Worm (Caenorhabditis elegans): ENCODE measurements around the gene bre-5.

DNA sequence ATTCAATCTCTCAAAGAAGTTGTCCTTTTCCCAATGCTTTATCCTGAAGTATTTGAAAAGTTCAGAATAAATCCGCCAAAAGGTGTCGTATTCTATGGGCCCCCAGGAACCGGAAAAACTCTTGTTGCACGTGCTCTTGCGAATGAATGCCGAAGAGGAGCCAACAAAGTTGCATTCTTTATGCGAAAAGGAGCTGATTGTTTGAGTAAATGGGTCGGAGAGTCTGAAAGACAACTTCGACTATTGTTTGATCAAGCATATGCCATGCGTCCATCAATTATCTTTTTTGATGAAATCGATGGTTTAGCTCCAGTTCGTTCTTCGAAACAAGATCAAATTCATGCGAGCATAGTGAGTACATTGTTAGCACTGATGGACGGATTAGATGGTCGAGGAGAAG, 29.8 kb upstream of the bre-5 start:
- TF ChIP-seq ceh-82 (tag; optimal IDR thresholded peaks at IDR 0.05) (no peak), mdl-1 (tag; optimal IDR thresholded peaks at IDR 0.05) (no peak), Y75B8A.6 (GFP tag; IDR thresholded peaks at IDR 0.05) (no peak), snpc-4 (tag; optimal IDR thresholded peaks at IDR 0.05) (no peak), unc-130 (GFP tag; optimal IDR thresholded peaks at IDR 0.05) (no peak), duxl-1 (tag; optimal IDR thresholded peaks at IDR 0.05; ENCODE audit: poor library complexity) (no peak), fkh-10 (GFP tag; optimal IDR thresholded peaks at IDR 0.05) (no peak), ceh-62 (tag; optimal IDR thresholded peaks at IDR 0.05) (no peak), jun-1 (tag; optimal IDR thresholded peaks at IDR 0.05) (no peak)

Data from whole organism, L4 larva.